Worm (Caenorhabditis elegans) whole organism, late embryonic: Measurements from ENCODE around the gene T05H10.8.
A peak's percentile ranks its signal among the peaks of the same experiment; 100 is the strongest.

ENCODE experiments used
- C08G9.2 ChIP-seq: sonication (generic microtip); optimal IDR thresholded peaks from 2 replicates; lab custom pipeline; 2016; ENCODE audit warnings: mild to moderate bottlenecking, missing genetic modification characterization, moderate library complexity, missing compliant biosample characterization
- T23F11.4 ChIP-seq: fragments of 200-800 bp; sonication (Bioruptor generic); optimal IDR thresholded peaks from 2 replicates; lab custom pipeline; 2018; ENCODE audit warnings: mild to moderate bottlenecking, missing genetic modification characterization, missing compliant biosample characterization
- ama-1 ChIP-seq: fragments of 150-350 bp; optimal IDR thresholded peaks from 2 replicates; lab custom pipeline; 2014
- ceh-18 ChIP-seq: sonication (generic microtip); optimal IDR thresholded peaks from 2 replicates; lab custom pipeline; 2016; ENCODE audit warnings: missing genetic modification characterization, missing compliant biosample characterization
- ceh-19 ChIP-seq: fragments of 200-800 bp; sonication (Bioruptor generic); optimal IDR thresholded peaks from 2 replicates; lab custom pipeline; 2018; ENCODE audit warnings: mild to moderate bottlenecking, missing genetic modification characterization, missing compliant biosample characterization
- ceh-2 ChIP-seq: sonication (generic microtip); optimal IDR thresholded peaks from 2 replicates; lab custom pipeline; 2016; ENCODE audit warnings: missing genotype, missing genetic modification characterization, missing compliant biosample characterization
- ceh-22 ChIP-seq: sonication (generic microtip); optimal IDR thresholded peaks from 2 replicates; lab custom pipeline; 2017; ENCODE audit warnings: missing biosample characterization, missing genetic modification characterization
- ceh-34 ChIP-seq: sonication (generic microtip); optimal IDR thresholded peaks from 2 replicates; lab custom pipeline; 2016; ENCODE audit warnings: mild to moderate bottlenecking, missing genetic modification characterization, missing compliant biosample characterization
- ceh-45 ChIP-seq: fragments of 200-800 bp; sonication (Bioruptor generic); IDR thresholded peaks from 2 replicates; pipeline ENCODE4 v1.3.6; 2022; ENCODE audit warnings: missing genetic modification reagents, missing genetic modification characterization, missing compliant biosample characterization
- ceh-48 ChIP-seq: sonication (generic microtip); optimal IDR thresholded peaks from 2 replicates; lab custom pipeline; 2016; ENCODE audit warnings: missing genetic modification characterization, inconsistent platforms, missing compliant biosample characterization
- ceh-6 ChIP-seq: fragments of 200-800 bp; sonication (Bioruptor generic); optimal IDR thresholded peaks from 2 replicates; lab custom pipeline; 2018; ENCODE audit warnings: mild to moderate bottlenecking, missing genetic modification characterization, missing compliant biosample characterization
- che-1 ChIP-seq: sonication (generic microtip); optimal IDR thresholded peaks from 2 replicates; lab custom pipeline; 2016; ENCODE audit warnings: mild to moderate bottlenecking, missing genetic modification characterization, missing compliant biosample characterization
- dve-1 ChIP-seq: sonication (generic microtip); optimal IDR thresholded peaks from 2 replicates; lab custom pipeline; 2017; ENCODE audit warnings: antibody characterized with exemption, mild to moderate bottlenecking, missing genetic modification characterization, missing compliant biosample characterization
- elt-2 ChIP-seq: sonication (generic microtip); optimal IDR thresholded peaks from 2 replicates; lab custom pipeline; 2016; ENCODE audit warnings: missing genetic modification reagents, missing genetic modification characterization, missing compliant biosample characterization
- elt-4 ChIP-seq: sonication (generic microtip); optimal IDR thresholded peaks from 2 replicates; lab custom pipeline; 2016; ENCODE audit warnings: missing genetic modification characterization, missing compliant biosample characterization
- eyg-1 ChIP-seq: sonication (generic microtip); optimal IDR thresholded peaks from 2 replicates; lab custom pipeline; 2016; ENCODE audit warnings: missing genotype, missing genetic modification characterization, missing compliant biosample characterization
- fkh-10 ChIP-seq: fragments of 150-350 bp; optimal IDR thresholded peaks from 2 replicates; lab custom pipeline; 2014; ENCODE audit warnings: missing biosample characterization, missing genetic modification reagents, missing genetic modification characterization
- gmeb-2 ChIP-seq: sonication (generic microtip); optimal IDR thresholded peaks from 2 replicates; lab custom pipeline; 2016; ENCODE audit warnings: missing genetic modification characterization, inconsistent platforms, missing compliant biosample characterization
- hlh-13 ChIP-seq: fragments of 200-800 bp; sonication (Bioruptor generic); optimal IDR thresholded peaks from 2 replicates; lab custom pipeline; 2018; ENCODE audit warnings: mild to moderate bottlenecking, missing genetic modification characterization, missing compliant biosample characterization
- hlh-30 ChIP-seq: sonication (generic microtip); optimal IDR thresholded peaks from 2 replicates; lab custom pipeline; 2017; ENCODE audit warnings: antibody characterized with exemption, missing genetic modification characterization, missing compliant biosample characterization; ENCODE audit not compliant: insufficient read depth
- hlh-6 ChIP-seq: sonication (generic microtip); optimal IDR thresholded peaks from 2 replicates; lab custom pipeline; 2016; ENCODE audit warnings: missing genotype, missing genetic modification characterization, missing compliant biosample characterization
- lim-6 ChIP-seq: sonication (generic microtip); optimal IDR thresholded peaks from 2 replicates; lab custom pipeline; 2016; ENCODE audit warnings: missing genetic modification characterization, missing compliant biosample characterization
- lin-11 ChIP-seq: fragments of 200-800 bp; sonication (Bioruptor generic); optimal IDR thresholded peaks from 2 replicates; lab custom pipeline; 2018; ENCODE audit warnings: mild to moderate bottlenecking, missing genetic modification characterization, missing compliant biosample characterization
- nfya-1 ChIP-seq: sonication (generic microtip); optimal IDR thresholded peaks from 2 replicates; lab custom pipeline; 2017; ENCODE audit warnings: missing genetic modification characterization, mild to moderate bottlenecking, missing compliant biosample characterization, antibody characterized with exemption, moderate library complexity
- nhr-232 ChIP-seq: sonication (generic microtip); optimal IDR thresholded peaks from 2 replicates; lab custom pipeline; 2016; ENCODE audit warnings: missing genetic modification characterization, missing compliant biosample characterization
- npax-4 ChIP-seq: sonication (generic microtip); optimal IDR thresholded peaks from 2 replicates; lab custom pipeline; 2016; ENCODE audit warnings: missing genetic modification characterization, missing compliant biosample characterization
- pag-3 ChIP-seq: sonication (generic microtip); optimal IDR thresholded peaks from 2 replicates; lab custom pipeline; 2016; ENCODE audit warnings: missing compliant biosample characterization, missing genetic modification characterization, borderline replicate concordance
- pha-4 ChIP-seq: fragments of 150-350 bp; optimal IDR thresholded peaks from 2 replicates; lab custom pipeline; 2018; ENCODE audit warnings: missing biosample characterization, missing genetic modification reagents, missing genetic modification characterization
- pqm-1 ChIP-seq: sonication (generic microtip); optimal IDR thresholded peaks from 2 replicates; lab custom pipeline; 2016; ENCODE audit warnings: missing genetic modification characterization, missing compliant biosample characterization
- pros-1 ChIP-seq: fragments of 150-350 bp; optimal IDR thresholded peaks from 2 replicates; lab custom pipeline; 2014; ENCODE audit warnings: missing biosample characterization, missing genetic modification reagents, missing genetic modification characterization
- ref-2 ChIP-seq: sonication (generic microtip); optimal IDR thresholded peaks from 2 replicates; lab custom pipeline; 2016; ENCODE audit warnings: missing genetic modification characterization, missing compliant biosample characterization
- sdc-2 ChIP-seq: sonication (generic microtip); optimal IDR thresholded peaks from 2 replicates; lab custom pipeline; 2016; ENCODE audit warnings: missing genotype, missing genetic modification characterization, missing compliant biosample characterization
- sox-2 ChIP-seq: fragments of 200-800 bp; sonication (Bioruptor generic); IDR thresholded peaks from 2 replicates; pipeline ENCODE4 v1.3.6; 2022; ENCODE audit warnings: missing genetic modification reagents, missing genetic modification characterization, missing compliant biosample characterization
- syd-9 ChIP-seq: sonication (generic microtip); optimal IDR thresholded peaks from 2 replicates; lab custom pipeline; 2016; ENCODE audit warnings: mild to moderate bottlenecking, missing genetic modification characterization, moderate library complexity, missing compliant biosample characterization
- tbx-2 ChIP-seq: sonication (generic microtip); optimal IDR thresholded peaks from 2 replicates; lab custom pipeline; 2016; ENCODE audit warnings: missing genetic modification characterization, missing compliant biosample characterization
- unc-42 ChIP-seq: sonication (generic microtip); optimal IDR thresholded peaks from 2 replicates; lab custom pipeline; 2016; ENCODE audit warnings: missing genotype, missing genetic modification characterization, missing compliant biosample characterization
- unc-55 ChIP-seq: sonication (generic microtip); optimal IDR thresholded peaks from 2 replicates; lab custom pipeline; 2017; ENCODE audit warnings: missing biosample characterization, missing genetic modification reagents, missing genetic modification characterization
- zip-5 ChIP-seq: sonication (generic microtip); optimal IDR thresholded peaks from 2 replicates; lab custom pipeline; 2016; ENCODE audit warnings: missing genetic modification characterization, missing compliant biosample characterization

The T05H10.8 gene

ce11 chrII:8062334-8062791 is 3.5 kb downstream of the T05H10.8 start, which contains the start of gene ufd-2 (continued):
- TF ChIP-seq zip-5 (tag; lab: Kevin White, UChicago): peak; percentile 64
- peak; percentile 38 for TF ChIP-seq pros-1 (tag; lab: Kevin White, UChicago)
- TF ChIP-seq tbx-2: peak; percentile 90
- no peak for TF ChIP-seq hlh-13 (GFP tag; lab: Kevin White, UChicago)
- TF ChIP-seq, all 69 proteins: peak for 27

- TF ChIP-seq elt-4 (tag; lab: Kevin White, UChicago) (no peak), nhr-232 (tag; lab: Kevin White, UChicago) (no peak), ceh-45 (GFP tag; lab: Robert Waterston, UW) (no peak), syd-9 (tag; lab: Kevin White, UChicago) (no peak), ceh-19 (GFP tag; lab: Kevin White, UChicago) (no peak), dve-1 (tag; lab: Kevin White, UChicago) (no peak), lim-6 (tag; lab: Kevin White, UChicago) (no peak), hlh-13 (GFP tag; lab: Kevin White, UChicago) (no peak)
- TF ChIP-seq, all 69 proteins: peak for 0
Measured at ce11 chrII:8065985-8066384, 7.1 kb downstream of the T05H10.8 start, which contains the start of gene pdha-1. TSS of gene pdha-1 (plus strand) at chrII:8066285.

ce11 chrII:8071012-8071625 is 12.2 kb downstream of the T05H10.8 start:
- TF ChIP-seq hlh-6 (tag; lab: Kevin White, UChicago): no peak
- no peak for TF ChIP-seq ceh-34 (tag; lab: Kevin White, UChicago)
- no peak for TF ChIP-seq nfya-1
- peak; percentile 29 for TF ChIP-seq elt-2 (tag; lab: Kevin White, UChicago)
- TF ChIP-seq syd-9 (tag; lab: Kevin White, UChicago): no peak
- no peak for TF ChIP-seq npax-4 (tag; lab: Kevin White, UChicago)
- TF ChIP-seq ama-1 (lab: Kevin White, UChicago): no peak

- TF ChIP-seq fkh-10 (GFP tag; lab: Kevin White, UChicago) (no peak), pha-4 (tag; lab: Kevin White, UChicago) (no peak), ceh-18 (tag; lab: Kevin White, UChicago) (peak; percentile 17), lin-11 (tag; lab: Kevin White, UChicago) (no peak), gmeb-2 (tag; lab: Kevin White, UChicago) (no peak), ref-2 (no peak), ceh-19 (GFP tag; lab: Kevin White, UChicago) (peak; percentile 40), sox-2 (no peak), sdc-2 (tag; lab: Kevin White, UChicago) (no peak), zip-5 (tag; lab: Kevin White, UChicago) (no peak), ceh-6 (GFP tag; lab: Kevin White, UChicago) (no peak), ceh-48 (tag; lab: Kevin White, UChicago) (peak; percentile 42), pag-3 (tag; lab: Kevin White, UChicago) (no peak), ceh-22 (tag; lab: Kevin White, UChicago) (no peak), che-1 (no peak), hlh-6 (tag; lab: Kevin White, UChicago) (no peak), eyg-1 (tag; lab: Kevin White, UChicago) (no peak), ceh-2 (tag; lab: Kevin White, UChicago) (no peak), ceh-34 (tag; lab: Kevin White, UChicago) (peak; percentile 84), nfya-1 (peak; percentile 1), lim-6 (tag; lab: Kevin White, UChicago) (no peak), hlh-30 (tag; lab: Kevin White, UChicago) (peak; percentile 85), C08G9.2 (tag; lab: Kevin White, UChicago) (no peak), pqm-1 (tag; lab: Kevin White, UChicago) (no peak), syd-9 (tag; lab: Kevin White, UChicago) (no peak), T23F11.4 (GFP tag; lab: Kevin White, UChicago) (no peak), unc-42 (tag; lab: Kevin White, UChicago) (peak; percentile 33), npax-4 (tag; lab: Kevin White, UChicago) (no peak), unc-55 (GFP tag; lab: Kevin White, UChicago) (peak; percentile 86), ceh-45 (GFP tag; lab: Robert Waterston, UW) (no peak)
- TF ChIP-seq, all 69 proteins: peak for 8
Measured at ce11 chrII:8071801-8072544, 13.1 kb downstream of the T05H10.8 start.
